Fruit fly (Drosophila melanogaster) whole organism, embryonic: ENCODE data around the gene CG17202.

Source experiments
- Antp ChIP-seq: fragments of 200-800 bp; sonication (Bioruptor generic); optimal IDR thresholded peaks from 3 replicates; lab custom pipeline; 2016; ENCODE audit warnings: missing biosample characterization, missing genetic modification characterization
- Bteb2 ChIP-seq: fragments of 200-800 bp; sonication (Bioruptor generic); optimal IDR thresholded peaks from 2 replicates; lab custom pipeline; 2016; ENCODE audit warnings: missing biosample characterization, missing genetic modification characterization
- CG10366 ChIP-seq: fragments of 200-800 bp; sonication (Bioruptor generic); IDR thresholded peaks from 2 replicates; pipeline ENCODE4 v1.3.6; 2022; ENCODE audit warnings: missing biosample characterization, missing genetic modification characterization
- CG11696 ChIP-seq: fragments of 200-800 bp; sonication (Bioruptor generic); IDR thresholded peaks from 2 replicates; pipeline ENCODE4 v1.3.6; 2022; ENCODE audit warnings: missing biosample characterization, missing genetic modification characterization
- CG13424 ChIP-seq: fragments of 200-800 bp; sonication (Bioruptor generic); optimal IDR thresholded peaks from 2 replicates; lab custom pipeline; 2019; ENCODE audit warnings: missing biosample characterization, mild to moderate bottlenecking, missing genetic modification characterization, moderate library complexity
- CG14050 ChIP-seq: fragments of 200-800 bp; sonication (Bioruptor generic); IDR thresholded peaks from 3 replicates; pipeline ENCODE4 v1.3.6; 2022; ENCODE audit warnings: missing biosample characterization, missing genetic modification characterization
- CG14860 ChIP-seq: fragments of 200-800 bp; sonication (Bioruptor generic); IDR thresholded peaks from 3 replicates; pipeline ENCODE4 v1.3.6; 2022; ENCODE audit warnings: missing biosample characterization, missing genetic modification characterization; ENCODE audit not compliant: partially characterized antibody
- CG15011 ChIP-seq: fragments of 200-800 bp; sonication (Bioruptor generic); optimal IDR thresholded peaks from 3 replicates; lab custom pipeline; 2018; ENCODE audit warnings: missing biosample characterization, mild to moderate bottlenecking, missing genetic modification characterization
- CG15269 ChIP-seq: fragments of 200-800 bp; sonication (Bioruptor generic); optimal IDR thresholded peaks from 2 replicates; lab custom pipeline; 2018; ENCODE audit warnings: missing biosample characterization, mild to moderate bottlenecking, missing genetic modification characterization, moderate library complexity
- CG18262 ChIP-seq: fragments of 200-800 bp; optimal IDR thresholded peaks from 3 replicates; lab custom pipeline; 2019; ENCODE audit warnings: missing biosample characterization, mild to moderate bottlenecking, missing genetic modification characterization, moderate library complexity
- CG18619 ChIP-seq: fragments of 200-800 bp; sonication (Bioruptor generic); optimal IDR thresholded peaks from 3 replicates; lab custom pipeline; 2017; ENCODE audit warnings: missing biosample characterization, mild to moderate bottlenecking, missing genetic modification characterization
- CG2202 ChIP-seq: fragments of 200-800 bp; sonication (Bioruptor generic); optimal IDR thresholded peaks from 2 replicates; lab custom pipeline; 2018; ENCODE audit warnings: missing biosample characterization, mild to moderate bottlenecking, missing genetic modification characterization
- CG5953 ChIP-seq: fragments of 200-800 bp; sonication (Bioruptor generic); IDR thresholded peaks from 2 replicates; pipeline ENCODE4 v1.3.6; 2022; ENCODE audit warnings: missing biosample characterization, missing genetic modification characterization
- CG8359 ChIP-seq: fragments of 200-800 bp; sonication (Bioruptor generic); optimal IDR thresholded peaks from 2 replicates; lab custom pipeline; 2017; ENCODE audit warnings: missing biosample characterization, mild to moderate bottlenecking, missing genetic modification characterization, borderline replicate concordance
- CG9215 ChIP-seq: fragments of 200-800 bp; sonication (Bioruptor generic); IDR thresholded peaks from 2 replicates; pipeline ENCODE4 v1.3.6; 2022; ENCODE audit warnings: missing biosample characterization, missing genetic modification characterization
- Camta ChIP-seq: fragments of 200-800 bp; sonication (Bioruptor generic); optimal IDR thresholded peaks from 2 replicates; lab custom pipeline; 2016; ENCODE audit warnings: missing biosample characterization, missing genetic modification characterization
- Drgx ChIP-seq: fragments of 200-800 bp; sonication (Bioruptor generic); IDR thresholded peaks from 2 replicates; pipeline ENCODE4 v1.3.6; 2022; ENCODE audit warnings: missing biosample characterization, missing genetic modification characterization
- Eip74EF ChIP-seq, 2 experiments: fragments of 200-800 bp in 1 of 2; fragments of >200 bp in 1 of 2; sonication (Bioruptor generic) in 1 of 2; optimal IDR thresholded peaks; 2 replicates each; lab custom pipeline; 2017 to 2019; ENCODE audit warnings: missing biosample characterization in 2 of 2, missing genetic modification characterization in 2 of 2, mild to moderate bottlenecking in 1 of 2, moderate library complexity in 1 of 2
- H15 ChIP-seq: fragments of 200-800 bp; sonication (Bioruptor generic); IDR thresholded peaks from 3 replicates; pipeline ENCODE4 v1.3.6; 2022; ENCODE audit warnings: missing biosample characterization, missing genetic modification characterization
- Pdp1 ChIP-seq, 2 experiments: fragments of 200-800 bp; sonication (Bioruptor generic); optimal IDR thresholded peaks; 3 replicates each; lab custom pipeline; 2016; ENCODE audit warnings: missing biosample characterization in 2 of 2, missing genetic modification characterization in 2 of 2, mild to moderate bottlenecking in 1 of 2, moderate library complexity in 1 of 2
- Trl ChIP-seq, 3 experiments: fragments of >200 bp in 2 of 3; fragments of 200-800 bp in 1 of 3; sonication (Bioruptor generic) in 1 of 3; optimal IDR thresholded peaks; 2 replicates in 1 of 3; 3 replicates in 2 of 3; lab custom pipeline; 2016 to 2017; ENCODE audit warnings: missing biosample characterization in 1 of 3, missing genetic modification characterization in 1 of 3
- Usf ChIP-seq: fragments of 200-800 bp; sonication (Bioruptor generic); optimal IDR thresholded peaks from 2 replicates; lab custom pipeline; 2017; ENCODE audit warnings: missing genotype, missing biosample characterization, missing genetic modification characterization
- Xbp1 ChIP-seq: fragments of 200-800 bp; sonication (Bioruptor generic); optimal IDR thresholded peaks from 3 replicates; lab custom pipeline; 2016; ENCODE audit warnings: missing biosample characterization, mild to moderate bottlenecking, missing genetic modification characterization
- ac ChIP-seq: fragments of 200-800 bp; sonication (Bioruptor generic); optimal IDR thresholded peaks from 3 replicates; lab custom pipeline; 2017; ENCODE audit warnings: missing biosample characterization, mild to moderate bottlenecking, missing genetic modification characterization
- aop ChIP-seq: fragments of 200-800 bp; sonication (Bioruptor generic); IDR thresholded peaks from 2 replicates; pipeline ENCODE4 v1.3.6; 2022; ENCODE audit warnings: missing biosample characterization, missing genetic modification characterization
- bbx ChIP-seq: fragments of 200-800 bp; sonication (Bioruptor generic); IDR thresholded peaks from 2 replicates; pipeline ENCODE4 v1.3.6; 2022; ENCODE audit warnings: missing biosample characterization, missing genetic modification characterization; ENCODE audit not compliant: partially characterized antibody
- crc ChIP-seq: fragments of 200-800 bp; sonication (Bioruptor generic); optimal IDR thresholded peaks from 2 replicates; lab custom pipeline; 2016; ENCODE audit warnings: missing biosample characterization, missing genetic modification characterization
- cwo ChIP-seq: fragments of 200-800 bp; sonication (Bioruptor generic); optimal IDR thresholded peaks from 3 replicates; lab custom pipeline; 2017; ENCODE audit warnings: missing biosample characterization, missing genetic modification characterization, mild to moderate bottlenecking, moderate library complexity, missing genetic modification reagents
- ewg ChIP-seq: fragments of 200-800 bp; sonication (Bioruptor generic); optimal IDR thresholded peaks from 3 replicates; lab custom pipeline; 2017; ENCODE audit warnings: mild to moderate bottlenecking, missing biosample characterization, missing genetic modification reagents, missing genetic modification characterization
- gcm ChIP-seq: fragments of 200-800 bp; sonication (Bioruptor generic); optimal IDR thresholded peaks from 2 replicates; lab custom pipeline; 2019; ENCODE audit warnings: missing biosample characterization, mild to moderate bottlenecking, missing genetic modification characterization, moderate library complexity
- jigr1 ChIP-seq: fragments of 200-800 bp; sonication (Bioruptor generic); IDR thresholded peaks from 3 replicates; pipeline ENCODE4 v1.3.6; 2022; ENCODE audit warnings: missing biosample characterization, missing genetic modification characterization
- ken ChIP-seq: fragments of 200-800 bp; sonication (Bioruptor generic); IDR thresholded peaks from 3 replicates; pipeline ENCODE4 v1.3.6; 2022; ENCODE audit warnings: missing biosample characterization, missing genetic modification characterization
- kni ChIP-seq: fragments of 200-800 bp; sonication (Bioruptor generic); optimal IDR thresholded peaks from 3 replicates; lab custom pipeline; 2017; ENCODE audit warnings: mild to moderate bottlenecking, missing biosample characterization, missing genetic modification reagents, missing genetic modification characterization
- nerfin-2 ChIP-seq: fragments of 200-800 bp; sonication (Bioruptor generic); IDR thresholded peaks from 2 replicates; pipeline ENCODE4 v1.3.6; 2022; ENCODE audit warnings: missing biosample characterization, missing genetic modification characterization; ENCODE audit not compliant: partially characterized antibody
- nom ChIP-seq: fragments of 200-800 bp; sonication (Bioruptor generic); optimal IDR thresholded peaks from 2 replicates; lab custom pipeline; 2017; ENCODE audit warnings: missing biosample characterization, missing genetic modification characterization, mild to moderate bottlenecking, moderate library complexity, missing genetic modification reagents
- p53 ChIP-seq: fragments of 200-800 bp; sonication (Bioruptor generic); optimal IDR thresholded peaks from 2 replicates; lab custom pipeline; 2016; ENCODE audit warnings: missing biosample characterization, missing genetic modification characterization
- pfk ChIP-seq: fragments of 200-800 bp; sonication (Bioruptor generic); optimal IDR thresholded peaks from 2 replicates; lab custom pipeline; 2018; ENCODE audit warnings: missing biosample characterization, mild to moderate bottlenecking, missing genetic modification characterization, moderate library complexity
- pros ChIP-seq: fragments of 200-800 bp; sonication (Bioruptor generic); optimal IDR thresholded peaks from 3 replicates; lab custom pipeline; 2019; ENCODE audit warnings: missing biosample characterization, mild to moderate bottlenecking, missing genetic modification characterization, moderate library complexity
- psq ChIP-seq: fragments of 200-800 bp; sonication (Bioruptor generic); optimal IDR thresholded peaks from 2 replicates; lab custom pipeline; 2017; ENCODE audit warnings: missing biosample characterization, missing genetic modification characterization
- repo ChIP-seq: fragments of 200-800 bp; sonication (Bioruptor generic); optimal IDR thresholded peaks from 2 replicates; lab custom pipeline; 2016; ENCODE audit warnings: missing biosample characterization, missing genetic modification characterization
- sd ChIP-seq: fragments of 200-800 bp; sonication (Bioruptor generic); optimal IDR thresholded peaks from 3 replicates; lab custom pipeline; 2018; ENCODE audit warnings: missing biosample characterization, mild to moderate bottlenecking, missing genetic modification characterization, moderate library complexity
- sisA ChIP-seq: fragments of 200-800 bp; sonication (Bioruptor generic); IDR thresholded peaks from 2 replicates; pipeline ENCODE4 v1.3.6; 2022; ENCODE audit warnings: missing biosample characterization, missing genetic modification characterization
- slou ChIP-seq: fragments of 200-800 bp; sonication (Bioruptor generic); optimal IDR thresholded peaks from 3 replicates; lab custom pipeline; 2016; ENCODE audit warnings: missing biosample characterization, missing genetic modification characterization
- sna ChIP-seq: fragments of 200-800 bp; sonication (Bioruptor generic); IDR thresholded peaks from 2 replicates; pipeline ENCODE4 v1.3.6; 2022; ENCODE audit warnings: missing biosample characterization, missing genetic modification characterization; ENCODE audit not compliant: partially characterized antibody
- sr ChIP-seq: fragments of 200-800 bp; sonication (Bioruptor generic); IDR thresholded peaks from 3 replicates; pipeline ENCODE4 v1.3.6; 2022; ENCODE audit warnings: missing biosample characterization, missing genetic modification characterization
- stc ChIP-seq: fragments of 200-800 bp; sonication (Bioruptor generic); IDR thresholded peaks from 2 replicates; pipeline ENCODE4 v1.3.6; 2022; ENCODE audit warnings: missing biosample characterization, missing genetic modification characterization
- tap ChIP-seq: fragments of 200-800 bp; optimal IDR thresholded peaks from 3 replicates; lab custom pipeline; 2019; ENCODE audit warnings: missing biosample characterization, mild to moderate bottlenecking, missing genetic modification characterization, moderate library complexity
- tx ChIP-seq: fragments of 200-800 bp; sonication (Bioruptor generic); optimal IDR thresholded peaks from 2 replicates; lab custom pipeline; 2016; ENCODE audit warnings: missing biosample characterization, missing genetic modification characterization
- usp ChIP-seq: fragments of >200 bp; optimal IDR thresholded peaks from 2 replicates; lab custom pipeline; 2017; ENCODE audit warnings: missing biosample characterization, missing genetic modification characterization

Gene CG17202

dm6 chr3R:12451888-12452514, 29.4 kb downstream of the CG17202 start, which contains the start of gene CG5509 (continued):
- TF ChIP-seq CG8359 (GFP tag; lab: Kevin White, UChicago) = no peak
- no peak for TF ChIP-seq Bteb2 (GFP tag; lab: Kevin White, UChicago)
- no peak for TF ChIP-seq CG18262
- peak; percentile 6 for TF ChIP-seq nom
- peak; percentile 46; the same call in 2 of the 3 replicates for TF ChIP-seq sr (GFP tag; lab: Robert Waterston, UW)
- TF ChIP-seq H15 (GFP tag; lab: Robert Waterston, UW) = no peak
- TF ChIP-seq Xbp1 = peak; percentile 4
- no peak for TF ChIP-seq ac (GFP tag; lab: Kevin White, UChicago)
- no peak for TF ChIP-seq Camta (GFP tag; lab: Kevin White, UChicago)
- no peak for TF ChIP-seq tx (GFP tag; lab: Kevin White, UChicago)
- TF ChIP-seq sna (GFP tag; lab: Robert Waterston, UW) = no peak
- peak in 1 of 2 experiments; percentile 59 for TF ChIP-seq Pdp1 (GFP tag; optimal IDR thresholded peaks at IDR 0.05; lab: Kevin White, UChicago)
- TF ChIP-seq CG13424 = no peak
- TF ChIP-seq psq = no peak
- TF ChIP-seq CG14860 = no peak
- no peak for TF ChIP-seq nerfin-2
- TF ChIP-seq usp (GFP tag; lab: Kevin White, UChicago) = no peak
- TF ChIP-seq Eip74EF (GFP tag; optimal IDR thresholded peaks at IDR 0.05; lab: Kevin White, UChicago) = no peak
- no peak for TF ChIP-seq pfk (GFP tag; lab: Kevin White, UChicago)
- TF ChIP-seq CG18619 (GFP tag; lab: Kevin White, UChicago) = no peak
- TF ChIP-seq sisA (GFP tag; lab: Robert Waterston, UW) = no peak
- no peak for TF ChIP-seq p53 (GFP tag; lab: Kevin White, UChicago)
- TF ChIP-seq CG15269 (tag; lab: Kevin White, UChicago) = no peak
- TF ChIP-seq stc = no peak
- no peak for TF ChIP-seq CG15011
- no peak for TF ChIP-seq aop
- TF ChIP-seq cwo (GFP tag; lab: Kevin White, UChicago) = no peak
- TF ChIP-seq ewg = peak; percentile 83
- TF ChIP-seq pros (GFP tag; lab: Kevin White, UChicago) = no peak
- TF ChIP-seq sd = peak; percentile 26
- no peak for TF ChIP-seq Trl (optimal IDR thresholded peaks at IDR 0.05; lab: Kevin White, UChicago)
- no peak for TF ChIP-seq Trl (GFP tag; optimal IDR thresholded peaks at IDR 0.05; lab: Kevin White, UChicago)
- TF ChIP-seq CG14050 (GFP tag; lab: Robert Waterston, UW) = no peak
- no peak for TF ChIP-seq jigr1 (GFP tag; lab: Robert Waterston, UW)
- no peak for TF ChIP-seq repo (GFP tag; lab: Kevin White, UChicago)
- no peak for TF ChIP-seq CG5953 (GFP tag; lab: Robert Waterston, UW)
- TF ChIP-seq slou (GFP tag; lab: Kevin White, UChicago) = no peak
- TF ChIP-seq CG10366 (GFP tag; lab: Robert Waterston, UW) = no peak
- TF ChIP-seq bbx (GFP tag; lab: Robert Waterston, UW) = peak; percentile 46; the same call in 1 of the 2 replicates
- no peak for TF ChIP-seq CG2202 (tag; lab: Kevin White, UChicago)
- TF ChIP-seq ken (GFP tag; lab: Robert Waterston, UW) = no peak
- peak; percentile 36 for TF ChIP-seq kni (GFP tag; lab: Kevin White, UChicago)
- TF ChIP-seq Antp (GFP tag; lab: Kevin White, UChicago) = no peak
- TF ChIP-seq CG11696 (GFP tag; lab: Robert Waterston, UW) = no peak
- no peak for TF ChIP-seq gcm (GFP tag; lab: Kevin White, UChicago)
- TF ChIP-seq crc = no peak
- no peak for TF ChIP-seq tap (tag; lab: Kevin White, UChicago)
- TF ChIP-seq Usf (GFP tag; lab: Kevin White, UChicago) = no peak
- TF ChIP-seq CG9215 = no peak
- peak; percentile 50 for TF ChIP-seq Drgx (GFP tag; lab: Robert Waterston, UW)
